Worm (Caenorhabditis elegans): ENCODE results near the gene dpy-3.

ce11 chrX:2152062-2152461, 6.6 kb upstream of the dpy-3 start:
- TF ChIP-seq pha-4 (tag; optimal IDR thresholded peaks at IDR 0.05) (no peak), aly-2 (tag; optimal IDR thresholded peaks at IDR 0.05) (no peak), egl-27 (tag; optimal IDR thresholded peaks at IDR 0.05) (no peak), nhr-11 (tag; optimal IDR thresholded peaks at IDR 0.05) (no peak)
